Worm (Caenorhabditis elegans) whole organism, L3 larva: ENCODE measurements around the gene Y116A8C.29.
"Not testable (repeated sequence)": the region's sequence is repeated elsewhere in the genome, so short reads cannot be mapped to it uniquely, and the experiment has no call there.

Experiments
- ama-1 ChIP-seq: fragments of 150-350 bp; optimal IDR thresholded peaks from 2 replicates; lab custom pipeline; 2018
- elt-2 ChIP-seq: sonication (generic microtip); optimal IDR thresholded peaks from 2 replicates; lab custom pipeline; 2016; ENCODE audit warnings: missing genetic modification reagents, mild to moderate bottlenecking, missing genetic modification characterization, missing compliant biosample characterization
- lsy-12 ChIP-seq: sonication (generic microtip); optimal IDR thresholded peaks from 2 replicates; lab custom pipeline; 2016; ENCODE audit warnings: mild to moderate bottlenecking, missing genetic modification characterization, missing compliant biosample characterization
- mdl-1 ChIP-seq: fragments of 150-350 bp; optimal IDR thresholded peaks from 2 replicates; lab custom pipeline; 2014; ENCODE audit warnings: missing biosample characterization, missing genetic modification characterization
- nhr-25 ChIP-seq: sonication (generic microtip); optimal IDR thresholded peaks from 2 replicates; lab custom pipeline; 2017; ENCODE audit warnings: missing biosample characterization, missing genetic modification characterization
- sea-2 ChIP-seq: fragments of 150-350 bp; sonication (generic microtip); optimal IDR thresholded peaks from 4 replicates; lab custom pipeline; 2014; ENCODE audit warnings: missing biosample characterization, missing genetic modification reagents, missing genetic modification characterization
- zag-1 ChIP-seq: fragments of 150-350 bp; optimal IDR thresholded peaks from 2 replicates; lab custom pipeline; 2014; ENCODE audit warnings: missing biosample characterization, missing genetic modification characterization

ce11 chrIV:17064937-17065336 lies 28.9 kb upstream of the Y116A8C.29 start, which contains the start of gene Y116A8C.465:
- TF ChIP-seq elt-2 (tag; lab: Kevin White, UChicago); mdl-1 (tag; lab: Kevin White, UChicago); lsy-12 (tag; lab: Kevin White, UChicago); sea-2 (GFP tag; lab: Kevin White, UChicago); nhr-25; ama-1; zag-1 (tag; lab: Kevin White, UChicago): not testable (repeated sequence)
